Fruit fly (Drosophila melanogaster) whole organism, embryonic: ENCODE measurements around the gene Cap-D3.

Source experiments
- Asciz ChIP-seq: fragments of 200-800 bp; sonication (Bioruptor generic); optimal IDR thresholded peaks from 2 replicates; lab custom pipeline; 2017; ENCODE audit warnings: missing biosample characterization, mild to moderate bottlenecking, missing genetic modification characterization, missing genetic modification reagents
- B-H2 ChIP-seq: fragments of 200-800 bp; sonication (Bioruptor generic); optimal IDR thresholded peaks from 2 replicates; lab custom pipeline; 2018; ENCODE audit warnings: missing biosample characterization, mild to moderate bottlenecking, missing genetic modification characterization
- CG11247 ChIP-seq: fragments of 200-800 bp; sonication (Bioruptor generic); IDR thresholded peaks from 2 replicates; pipeline ENCODE4 v1.3.6; 2022; ENCODE audit warnings: missing biosample characterization, missing genetic modification characterization
- CG12769 ChIP-seq: fragments of 200-800 bp; sonication (Bioruptor generic); optimal IDR thresholded peaks from 2 replicates; lab custom pipeline; 2019; ENCODE audit warnings: missing biosample characterization, mild to moderate bottlenecking, missing genetic modification characterization, moderate library complexity
- CG13894 ChIP-seq: fragments of 200-800 bp; sonication (Bioruptor generic); optimal IDR thresholded peaks from 3 replicates; lab custom pipeline; 2018; ENCODE audit warnings: missing biosample characterization, mild to moderate bottlenecking, missing genetic modification characterization, moderate library complexity
- CG1529 ChIP-seq: fragments of 200-800 bp; sonication (Bioruptor generic); optimal IDR thresholded peaks from 3 replicates; lab custom pipeline; 2018; ENCODE audit warnings: missing biosample characterization, missing genetic modification characterization
- CG1603 ChIP-seq: fragments of 200-800 bp; sonication (Bioruptor generic); optimal IDR thresholded peaks from 2 replicates; lab custom pipeline; 2019; ENCODE audit warnings: missing biosample characterization, mild to moderate bottlenecking, missing genetic modification characterization, moderate library complexity
- CG16813 ChIP-seq: fragments of 200-800 bp; sonication (Bioruptor generic); IDR thresholded peaks from 3 replicates; pipeline ENCODE4 v1.3.6; 2022; ENCODE audit warnings: missing biosample characterization, missing genetic modification characterization; ENCODE audit not compliant: partially characterized antibody
- CG18599 ChIP-seq: fragments of 200-800 bp; sonication (Bioruptor generic); optimal IDR thresholded peaks from 3 replicates; lab custom pipeline; 2017; ENCODE audit warnings: missing biosample characterization, missing genetic modification characterization, mild to moderate bottlenecking, moderate library complexity, missing genetic modification reagents
- CG2120 ChIP-seq: fragments of 200-800 bp; sonication (Bioruptor generic); optimal IDR thresholded peaks from 3 replicates; lab custom pipeline; 2016; ENCODE audit warnings: missing biosample characterization, missing genetic modification characterization
- CG2678 ChIP-seq: fragments of 200-800 bp; sonication (Bioruptor generic); optimal IDR thresholded peaks from 3 replicates; lab custom pipeline; 2019; ENCODE audit warnings: missing biosample characterization, mild to moderate bottlenecking, missing genetic modification characterization, moderate library complexity
- CG2712 ChIP-seq: fragments of 200-800 bp; optimal IDR thresholded peaks from 3 replicates; lab custom pipeline; 2019; ENCODE audit warnings: missing biosample characterization, mild to moderate bottlenecking, missing genetic modification characterization, moderate library complexity
- CG32767 ChIP-seq: fragments of 200-800 bp; sonication (Bioruptor generic); IDR thresholded peaks from 2 replicates; pipeline ENCODE4 v1.3.6; 2022; ENCODE audit warnings: missing biosample characterization, missing genetic modification characterization
- CG3847 ChIP-seq: fragments of 200-800 bp; sonication (Bioruptor generic); IDR thresholded peaks from 2 replicates; pipeline ENCODE4 v1.3.6; 2022; ENCODE audit warnings: missing biosample characterization, missing genetic modification characterization
- CG3995 ChIP-seq: fragments of 200-800 bp; sonication (Bioruptor generic); optimal IDR thresholded peaks from 3 replicates; lab custom pipeline; 2016; ENCODE audit warnings: missing biosample characterization, missing genetic modification characterization
- CG4617 ChIP-seq: fragments of 200-800 bp; sonication (Bioruptor generic); optimal IDR thresholded peaks from 3 replicates; lab custom pipeline; 2016; ENCODE audit warnings: missing biosample characterization, missing genetic modification characterization, borderline replicate concordance
- CG4730 ChIP-seq: fragments of 200-800 bp; sonication (Bioruptor generic); IDR thresholded peaks from 2 replicates; pipeline ENCODE4 v1.3.6; 2022; ENCODE audit warnings: missing biosample characterization, missing genetic modification characterization
- CG6791 ChIP-seq: fragments of 200-800 bp; sonication (Bioruptor generic); IDR thresholded peaks from 3 replicates; pipeline ENCODE4 v1.3.6; 2022; ENCODE audit warnings: missing biosample characterization, missing genetic modification characterization; ENCODE audit not compliant: partially characterized antibody
- CG7271 ChIP-seq: fragments of 200-800 bp; sonication (Bioruptor generic); optimal IDR thresholded peaks from 2 replicates; lab custom pipeline; 2018; ENCODE audit warnings: missing biosample characterization, mild to moderate bottlenecking, missing genetic modification characterization, moderate library complexity
- CG7987 ChIP-seq: fragments of 200-800 bp; sonication (Bioruptor generic); optimal IDR thresholded peaks from 2 replicates; lab custom pipeline; 2018; ENCODE audit warnings: missing biosample characterization, mild to moderate bottlenecking, missing genetic modification characterization, moderate library complexity
- CG9797 ChIP-seq: fragments of 200-800 bp; sonication (Bioruptor generic); optimal IDR thresholded peaks from 3 replicates; lab custom pipeline; 2018; ENCODE audit warnings: missing biosample characterization, mild to moderate bottlenecking, missing genetic modification characterization
- CHES-1-like ChIP-seq: fragments of 200-800 bp; sonication (Bioruptor generic); optimal IDR thresholded peaks from 2 replicates; lab custom pipeline; 2016; ENCODE audit warnings: missing biosample characterization, missing genetic modification characterization
- Lpt ChIP-seq: fragments of >200 bp; optimal IDR thresholded peaks from 2 replicates; lab custom pipeline; 2018; ENCODE audit warnings: missing biosample characterization, missing genetic modification characterization
- NC2β ChIP-seq: fragments of 200-800 bp; sonication (Bioruptor generic); optimal IDR thresholded peaks from 2 replicates; lab custom pipeline; 2016; ENCODE audit warnings: missing biosample characterization, missing genetic modification characterization
- Nf-YB ChIP-seq: fragments of 200-800 bp; sonication (Bioruptor generic); optimal IDR thresholded peaks from 3 replicates; lab custom pipeline; 2019; ENCODE audit warnings: missing biosample characterization, mild to moderate bottlenecking, missing genetic modification characterization, moderate library complexity
- Nf-YC ChIP-seq: fragments of 200-800 bp; optimal IDR thresholded peaks from 3 replicates; lab custom pipeline; 2019; ENCODE audit warnings: missing biosample characterization, mild to moderate bottlenecking, missing genetic modification characterization, moderate library complexity
- Opbp ChIP-seq: fragments of 200-800 bp; sonication (Bioruptor generic); IDR thresholded peaks from 3 replicates; pipeline ENCODE4 v1.3.6; 2022; ENCODE audit warnings: missing biosample characterization, missing genetic modification characterization; ENCODE audit not compliant: partially characterized antibody
- Side ChIP-seq: fragments of 200-800 bp; sonication (Bioruptor generic); optimal IDR thresholded peaks from 2 replicates; lab custom pipeline; 2016; ENCODE audit warnings: missing biosample characterization, missing genetic modification characterization
- Sin3A ChIP-seq: fragments of >200 bp; optimal IDR thresholded peaks from 2 replicates; lab custom pipeline; 2018
- Spps ChIP-seq: fragments of 200-800 bp; sonication (Bioruptor generic); optimal IDR thresholded peaks from 2 replicates; lab custom pipeline; 2018; ENCODE audit warnings: missing biosample characterization, mild to moderate bottlenecking, missing genetic modification characterization
- YL-1 ChIP-seq: fragments of 200-800 bp; sonication (Bioruptor generic); optimal IDR thresholded peaks from 3 replicates; lab custom pipeline; 2017; ENCODE audit warnings: missing biosample characterization, mild to moderate bottlenecking, missing genetic modification characterization
- ato ChIP-seq: fragments of 200-800 bp; sonication (Bioruptor generic); IDR thresholded peaks from 2 replicates; pipeline ENCODE4 v1.3.6; 2022; ENCODE audit warnings: missing biosample characterization, missing genetic modification characterization; ENCODE audit not compliant: partially characterized antibody
- bbx ChIP-seq: fragments of 200-800 bp; sonication (Bioruptor generic); IDR thresholded peaks from 2 replicates; pipeline ENCODE4 v1.3.6; 2022; ENCODE audit warnings: missing biosample characterization, missing genetic modification characterization; ENCODE audit not compliant: partially characterized antibody
- caup ChIP-seq: fragments of 200-800 bp; sonication (Bioruptor generic); optimal IDR thresholded peaks from 3 replicates; lab custom pipeline; 2017; ENCODE audit warnings: missing biosample characterization, mild to moderate bottlenecking, missing genetic modification characterization, moderate library complexity; ENCODE audit not compliant: severe bottlenecking
- cg ChIP-seq: fragments of 200-800 bp; sonication (Bioruptor generic); optimal IDR thresholded peaks from 3 replicates; lab custom pipeline; 2019; ENCODE audit warnings: missing biosample characterization, mild to moderate bottlenecking, missing genetic modification characterization, moderate library complexity
- crp ChIP-seq, 2 experiments: fragments of 200-800 bp; sonication (Bioruptor generic); optimal IDR thresholded peaks; 2 replicates in 1 of 2; 3 replicates in 1 of 2; lab custom pipeline; 2017; ENCODE audit warnings: missing biosample characterization in 2 of 2, missing genetic modification characterization in 2 of 2, mild to moderate bottlenecking in 1 of 2, moderate library complexity in 1 of 2
- fd64A ChIP-seq: fragments of 200-800 bp; sonication (Bioruptor generic); optimal IDR thresholded peaks from 3 replicates; lab custom pipeline; 2018; ENCODE audit warnings: missing biosample characterization, mild to moderate bottlenecking, missing genetic modification characterization
- gcm2 ChIP-seq: fragments of 200-800 bp; sonication (Bioruptor generic); optimal IDR thresholded peaks from 2 replicates; lab custom pipeline; 2016; ENCODE audit warnings: missing biosample characterization, missing genetic modification characterization
- hb ChIP-seq: fragments of 200-800 bp; sonication (Bioruptor generic); IDR thresholded peaks from 3 replicates; pipeline ENCODE4 v1.3.6; 2022; ENCODE audit warnings: missing biosample characterization, missing genetic modification characterization; ENCODE audit not compliant: partially characterized antibody
- jing ChIP-seq: fragments of 200-800 bp; sonication (Bioruptor generic); optimal IDR thresholded peaks from 2 replicates; lab custom pipeline; 2018; ENCODE audit warnings: missing biosample characterization, mild to moderate bottlenecking, missing genetic modification characterization
- jumu ChIP-seq: fragments of 200-800 bp; sonication (Bioruptor generic); optimal IDR thresholded peaks from 3 replicates; lab custom pipeline; 2016; ENCODE audit warnings: missing biosample characterization, missing genetic modification characterization
- nau ChIP-seq: fragments of 200-800 bp; sonication (Bioruptor generic); optimal IDR thresholded peaks from 3 replicates; lab custom pipeline; 2017; ENCODE audit warnings: missing biosample characterization, mild to moderate bottlenecking, missing genetic modification characterization, missing genetic modification reagents
- otp ChIP-seq: fragments of 200-800 bp; sonication (Bioruptor generic); IDR thresholded peaks from 3 replicates; pipeline ENCODE4, ENCODE4 v1.3.6; 2022; ENCODE audit warnings: missing biosample characterization, missing genetic modification characterization
- pnt ChIP-seq: fragments of 200-800 bp; sonication (Bioruptor generic); optimal IDR thresholded peaks from 3 replicates; lab custom pipeline; 2016; ENCODE audit warnings: missing biosample characterization, missing genetic modification characterization
- rib ChIP-seq: fragments of 200-800 bp; sonication (Bioruptor generic); IDR thresholded peaks from 2 replicates; pipeline ENCODE4 v1.3.6; 2022; ENCODE audit warnings: missing biosample characterization, missing genetic modification characterization
- sd ChIP-seq: fragments of 200-800 bp; sonication (Bioruptor generic); optimal IDR thresholded peaks from 3 replicates; lab custom pipeline; 2018; ENCODE audit warnings: missing biosample characterization, mild to moderate bottlenecking, missing genetic modification characterization, moderate library complexity
- slp2 ChIP-seq: fragments of 200-800 bp; sonication (Bioruptor generic); optimal IDR thresholded peaks from 2 replicates; lab custom pipeline; 2016; ENCODE audit warnings: missing biosample characterization, missing genetic modification characterization
- tgo ChIP-seq: fragments of 200-800 bp; sonication (Bioruptor generic); IDR thresholded peaks from 3 replicates; pipeline ENCODE4 v1.3.6; 2022; ENCODE audit warnings: missing biosample characterization, missing genetic modification characterization
- trem ChIP-seq: fragments of 200-800 bp; optimal IDR thresholded peaks from 3 replicates; lab custom pipeline; 2019; ENCODE audit warnings: missing biosample characterization, mild to moderate bottlenecking, missing genetic modification characterization, moderate library complexity

Cap-D3 gene

DNA sequence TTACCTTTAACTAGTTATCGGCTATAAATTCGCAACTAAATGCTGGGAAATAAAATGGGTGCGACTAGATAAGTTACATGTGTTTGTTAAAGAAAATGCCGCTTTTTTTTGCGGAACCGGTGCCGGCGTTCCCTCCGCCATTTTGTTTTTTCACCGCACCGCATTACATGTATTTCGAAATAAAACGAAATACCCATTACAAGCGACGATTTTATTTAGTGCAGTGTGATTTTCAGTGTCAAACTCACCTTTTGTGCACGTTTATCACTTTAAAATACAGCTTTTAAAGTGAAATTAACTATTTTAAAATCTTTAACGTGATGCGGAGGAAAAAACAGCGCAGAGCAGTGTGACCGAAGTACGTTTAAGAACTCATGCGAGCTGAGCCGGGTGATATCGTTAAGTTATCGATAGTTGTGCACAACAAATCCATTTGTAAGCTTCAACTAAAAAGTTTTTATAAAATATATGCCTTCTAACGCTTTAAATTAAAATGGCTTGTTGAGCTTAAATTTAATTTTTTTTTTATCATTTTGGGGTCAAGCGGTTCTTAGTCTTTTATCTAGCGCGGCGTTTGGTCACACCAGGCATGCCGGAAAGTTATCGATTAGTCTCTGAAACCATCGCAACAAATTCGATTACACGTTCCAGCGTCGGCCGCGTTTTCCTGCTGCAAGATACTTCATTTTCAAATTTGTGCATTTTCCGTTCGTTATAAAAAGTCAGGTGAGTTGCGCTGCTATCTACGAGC lies 16.4 kb downstream of the Cap-D3 start, which contains the start of the genes Hel25E and Lam (continued):
- no peak for TF ChIP-seq CG7987 (GFP tag; lab: Kevin White, UChicago)
- no peak for TF ChIP-seq Nf-YC
- no peak for TF ChIP-seq fd64A (GFP tag; lab: Kevin White, UChicago)
- no peak for TF ChIP-seq rib (GFP tag; lab: Robert Waterston, UW)
- peak; percentile 98 for TF ChIP-seq Sin3A
- peak; percentile 76 for TF ChIP-seq Opbp (GFP tag; lab: Robert Waterston, UW)
- TF ChIP-seq NC2β (GFP tag; lab: Kevin White, UChicago), result peak; percentile 60
- no peak for TF ChIP-seq CG1529 (GFP tag; lab: Kevin White, UChicago)
- no peak for TF ChIP-seq CG2678
- TF ChIP-seq YL-1, result peak; percentile 58
- TF ChIP-seq CG12769 (tag; lab: Kevin White, UChicago), result no peak
- TF ChIP-seq CG3847, result peak; percentile 69
- no peak for TF ChIP-seq B-H2 (GFP tag; lab: Kevin White, UChicago)
- no peak for TF ChIP-seq otp (GFP tag; lab: Robert Waterston, UW)
- TF ChIP-seq CG18599 (GFP tag; lab: Kevin White, UChicago), result no peak
- peak; percentile 19 for TF ChIP-seq CG4617 (GFP tag; lab: Kevin White, UChicago)
- TF ChIP-seq Asciz (GFP tag; lab: Kevin White, UChicago), result no peak
- no peak for TF ChIP-seq Lpt (GFP tag; lab: Kevin White, UChicago)
- TF ChIP-seq CG1603 (tag; lab: Kevin White, UChicago), result no peak
- peak; percentile 42 for TF ChIP-seq CHES-1-like (GFP tag; lab: Kevin White, UChicago)
- no peak for TF ChIP-seq pnt (GFP tag; lab: Kevin White, UChicago)
- TF ChIP-seq CG32767, result no peak
- TF ChIP-seq CG7271, result no peak
- peak; percentile 29 for TF ChIP-seq CG2120 (GFP tag; lab: Kevin White, UChicago)
- peak; percentile 49 for TF ChIP-seq CG3995
- peak; percentile 55 for TF ChIP-seq CG2712 (tag; lab: Kevin White, UChicago)
- TF ChIP-seq caup, result no peak
- TF ChIP-seq tgo (GFP tag; lab: Robert Waterston, UW), result no peak
- TF ChIP-seq jing, result no peak
- no peak for TF ChIP-seq CG13894 (tag; lab: Kevin White, UChicago)
- TF ChIP-seq nau (GFP tag; lab: Kevin White, UChicago), result no peak
- TF ChIP-seq CG4730 (GFP tag; lab: Robert Waterston, UW), result no peak
- no peak for TF ChIP-seq slp2 (GFP tag; lab: Kevin White, UChicago)
- peak; percentile 26 for TF ChIP-seq jumu (GFP tag; lab: Kevin White, UChicago)
- peak; percentile 83 for TF ChIP-seq ato
- TF ChIP-seq Spps, result peak; percentile 18
- peak; percentile 81 for TF ChIP-seq CG6791 (GFP tag; lab: Robert Waterston, UW)
- TF ChIP-seq Side (GFP tag; lab: Kevin White, UChicago), result peak; percentile 14
- peak; percentile 88 for TF ChIP-seq CG16813
- no peak for TF ChIP-seq sd (tag; lab: Kevin White, UChicago)
- TF ChIP-seq cg (GFP tag; lab: Kevin White, UChicago), result no peak
- TF ChIP-seq Nf-YB, result no peak
- TF ChIP-seq CG11247 (GFP tag; lab: Robert Waterston, UW), result no peak
- TF ChIP-seq crp (GFP tag; optimal IDR thresholded peaks at IDR 0.05; lab: Kevin White, UChicago), result peak in 1 of 2 experiments; percentile 21
- TF ChIP-seq hb, result peak; percentile 79; the same call in 2 of the 3 replicates
- TF ChIP-seq bbx (GFP tag; lab: Robert Waterston, UW), result peak; percentile 69
- TF ChIP-seq trem, result peak; percentile 81
- TF ChIP-seq CG9797, result peak; percentile 98
- TF ChIP-seq gcm2 (GFP tag; lab: Kevin White, UChicago), result no peak
